Fruit fly (Drosophila melanogaster) whole organism, prepupa: ENCODE data around the gene CG3117.

Source experiments
- Blimp-1 ChIP-seq: fragments of 200-800 bp; sonication (Bioruptor generic); optimal IDR thresholded peaks from 3 replicates; lab custom pipeline; 2017; ENCODE audit warnings: missing biosample characterization, missing genetic modification characterization, mild to moderate bottlenecking, moderate library complexity, missing genetic modification reagents
- CG10631 ChIP-seq: fragments of 200-800 bp; sonication (Bioruptor generic); optimal IDR thresholded peaks from 2 replicates; lab custom pipeline; 2016; ENCODE audit warnings: missing biosample characterization, missing genetic modification characterization
- CG11294 ChIP-seq: fragments of 200-800 bp; sonication (Bioruptor generic); IDR thresholded peaks from 2 replicates; pipeline ENCODE4 v1.3.6; 2022; ENCODE audit warnings: missing biosample characterization, missing genetic modification characterization
- CG11762 ChIP-seq: fragments of 200-800 bp; sonication (Bioruptor generic); optimal IDR thresholded peaks from 3 replicates; lab custom pipeline; 2016; ENCODE audit warnings: missing biosample characterization, missing genetic modification characterization; ENCODE audit not compliant: insufficient read depth
- CG11902 ChIP-seq: fragments of 200-800 bp; sonication (Bioruptor generic); optimal IDR thresholded peaks from 3 replicates; lab custom pipeline; 2016; ENCODE audit warnings: missing biosample characterization, missing genetic modification characterization
- CG15336 ChIP-seq: fragments of 200-800 bp; sonication (Bioruptor generic); IDR thresholded peaks from 2 replicates; pipeline ENCODE4 v1.3.6; 2022; ENCODE audit warnings: missing biosample characterization, missing genetic modification characterization
- CG1621 ChIP-seq: fragments of 200-800 bp; sonication (Bioruptor generic); optimal IDR thresholded peaks from 3 replicates; lab custom pipeline; 2018; ENCODE audit warnings: missing biosample characterization, mild to moderate bottlenecking, missing genetic modification characterization
- CG16779 ChIP-seq: fragments of 200-800 bp; sonication (Bioruptor generic); optimal IDR thresholded peaks from 3 replicates; lab custom pipeline; 2017; ENCODE audit warnings: missing biosample characterization, mild to moderate bottlenecking, missing genetic modification characterization
- CG3032 ChIP-seq: fragments of 200-800 bp; optimal IDR thresholded peaks from 2 replicates; lab custom pipeline; 2019; ENCODE audit warnings: missing biosample characterization, mild to moderate bottlenecking, missing genetic modification characterization, moderate library complexity
- CG31627 ChIP-seq: fragments of 200-800 bp; sonication (Bioruptor generic); optimal IDR thresholded peaks from 3 replicates; lab custom pipeline; 2016; ENCODE audit warnings: missing biosample characterization, missing genetic modification characterization
- CG32006 ChIP-seq: fragments of 200-800 bp; sonication (Bioruptor generic); optimal IDR thresholded peaks from 3 replicates; lab custom pipeline; 2017; ENCODE audit warnings: missing biosample characterization, mild to moderate bottlenecking, missing genetic modification characterization
- CG34406 ChIP-seq: fragments of 200-800 bp; sonication (Bioruptor generic); optimal IDR thresholded peaks from 3 replicates; lab custom pipeline; 2016; ENCODE audit warnings: missing biosample characterization, missing genetic modification characterization
- CG3919 ChIP-seq: fragments of 200-800 bp; sonication (Bioruptor generic); optimal IDR thresholded peaks from 3 replicates; lab custom pipeline; 2016; ENCODE audit warnings: missing biosample characterization, missing genetic modification characterization
- CG6163 ChIP-seq: fragments of 200-800 bp; sonication (Bioruptor generic); IDR thresholded peaks from 3 replicates; pipeline ENCODE4 v1.3.6; 2022; ENCODE audit warnings: missing biosample characterization, missing genetic modification characterization
- CG6276 ChIP-seq: fragments of 200-800 bp; sonication (Bioruptor generic); optimal IDR thresholded peaks from 2 replicates; lab custom pipeline; 2017; ENCODE audit warnings: missing biosample characterization, mild to moderate bottlenecking, missing genetic modification characterization
- CG6792 ChIP-seq: fragments of 200-800 bp; sonication (Bioruptor generic); optimal IDR thresholded peaks from 3 replicates; lab custom pipeline; 2016; ENCODE audit warnings: missing biosample characterization, missing genetic modification characterization
- CG6808 ChIP-seq: fragments of 200-800 bp; sonication (Bioruptor generic); optimal IDR thresholded peaks from 3 replicates; lab custom pipeline; 2017; ENCODE audit warnings: missing biosample characterization, missing genetic modification characterization, mild to moderate bottlenecking, moderate library complexity, missing genetic modification reagents
- CG6854 ChIP-seq: fragments of 200-800 bp; sonication (Bioruptor generic); optimal IDR thresholded peaks from 2 replicates; lab custom pipeline; 2017; ENCODE audit warnings: missing biosample characterization, mild to moderate bottlenecking, missing genetic modification characterization
- CG7368 ChIP-seq: fragments of 200-800 bp; sonication (Bioruptor generic); optimal IDR thresholded peaks from 3 replicates; lab custom pipeline; 2016; ENCODE audit warnings: missing biosample characterization, missing genetic modification characterization
- CG8119 ChIP-seq: fragments of 200-800 bp; sonication (Bioruptor generic); IDR thresholded peaks from 3 replicates; pipeline ENCODE4 v1.3.6; 2022; ENCODE audit warnings: missing biosample characterization, missing genetic modification characterization
- CG8632 ChIP-seq: fragments of 200-800 bp; sonication (Bioruptor generic); optimal IDR thresholded peaks from 3 replicates; lab custom pipeline; 2016; ENCODE audit warnings: missing biosample characterization, missing genetic modification characterization
- CG9139 ChIP-seq: fragments of 200-800 bp; sonication (Bioruptor generic); optimal IDR thresholded peaks from 3 replicates; lab custom pipeline; 2017; ENCODE audit warnings: missing biosample characterization, mild to moderate bottlenecking, missing genetic modification characterization
- Eip75B ChIP-seq: fragments of 200-800 bp; sonication (Bioruptor generic); optimal IDR thresholded peaks from 3 replicates; lab custom pipeline; 2016; ENCODE audit warnings: missing biosample characterization, missing genetic modification characterization
- Eip93F ChIP-seq: fragments of 200-800 bp; sonication (Bioruptor generic); optimal IDR thresholded peaks from 2 replicates; lab custom pipeline; 2016; ENCODE audit warnings: missing biosample characterization, mild to moderate bottlenecking, missing genetic modification characterization
- Ets21C ChIP-seq: fragments of 200-800 bp; sonication (Bioruptor generic); optimal IDR thresholded peaks from 3 replicates; lab custom pipeline; 2016; ENCODE audit warnings: missing biosample characterization, missing genetic modification characterization
- Ets96B ChIP-seq: fragments of 200-800 bp; optimal IDR thresholded peaks from 2 replicates; lab custom pipeline; 2019; ENCODE audit warnings: missing biosample characterization, mild to moderate bottlenecking, missing genetic modification characterization, moderate library complexity
- Gug ChIP-seq: fragments of 200-800 bp; sonication (Bioruptor generic); IDR thresholded peaks from 2 replicates; pipeline ENCODE4 v1.3.6; 2022; ENCODE audit warnings: missing biosample characterization, missing genetic modification characterization
- Hr38 ChIP-seq: sonication (Bioruptor generic); optimal IDR thresholded peaks from 2 replicates; lab custom pipeline; 2016; ENCODE audit warnings: missing biosample characterization, missing genetic modification characterization
- Hr39 ChIP-seq: fragments of 200-800 bp; sonication (Bioruptor generic); optimal IDR thresholded peaks from 2 replicates; lab custom pipeline; 2016; ENCODE audit warnings: missing biosample characterization, missing genetic modification characterization
- Hr4 ChIP-seq: fragments of 200-800 bp; sonication (Bioruptor generic); optimal IDR thresholded peaks from 3 replicates; lab custom pipeline; 2016; ENCODE audit warnings: missing biosample characterization, missing genetic modification characterization
- Lpt ChIP-seq: fragments of 200-800 bp; sonication (Bioruptor generic); optimal IDR thresholded peaks from 3 replicates; lab custom pipeline; 2016; ENCODE audit warnings: missing biosample characterization, missing genetic modification characterization
- Met ChIP-seq: fragments of 200-800 bp; sonication (Bioruptor generic); optimal IDR thresholded peaks from 3 replicates; lab custom pipeline; 2016; ENCODE audit warnings: missing biosample characterization, missing genetic modification characterization
- Smox ChIP-seq: fragments of 200-800 bp; sonication (Bioruptor generic); optimal IDR thresholded peaks from 3 replicates; lab custom pipeline; 2016; ENCODE audit warnings: missing biosample characterization, missing genetic modification characterization
- Sox14 ChIP-seq: fragments of 200-800 bp; sonication (Bioruptor generic); optimal IDR thresholded peaks from 3 replicates; lab custom pipeline; 2016; ENCODE audit warnings: missing biosample characterization, missing genetic modification characterization
- Sox15 ChIP-seq: fragments of 200-800 bp; sonication (Bioruptor generic); optimal IDR thresholded peaks from 3 replicates; lab custom pipeline; 2016; ENCODE audit warnings: missing biosample characterization, missing genetic modification characterization
- achi ChIP-seq: fragments of 200-800 bp; sonication (Bioruptor generic); optimal IDR thresholded peaks from 3 replicates; lab custom pipeline; 2016; ENCODE audit warnings: missing biosample characterization, missing genetic modification characterization
- acj6 ChIP-seq: fragments of 200-800 bp; sonication (Bioruptor generic); optimal IDR thresholded peaks from 3 replicates; lab custom pipeline; 2016; ENCODE audit warnings: missing biosample characterization, missing genetic modification characterization
- cyc ChIP-seq: fragments of 200-800 bp; sonication (Bioruptor generic); optimal IDR thresholded peaks from 3 replicates; lab custom pipeline; 2016; ENCODE audit warnings: missing biosample characterization, missing genetic modification characterization
- eg ChIP-seq: fragments of 200-800 bp; sonication (Bioruptor generic); IDR thresholded peaks from 3 replicates; pipeline ENCODE4 v1.3.6; 2022; ENCODE audit warnings: missing biosample characterization, missing genetic modification characterization
- fd59A ChIP-seq: fragments of 200-800 bp; sonication (Bioruptor generic); optimal IDR thresholded peaks from 2 replicates; lab custom pipeline; 2017; ENCODE audit warnings: missing biosample characterization, mild to moderate bottlenecking, missing genetic modification characterization, missing genetic modification reagents
- lz ChIP-seq: fragments of 200-800 bp; sonication (Bioruptor generic); optimal IDR thresholded peaks from 3 replicates; lab custom pipeline; 2016; ENCODE audit warnings: missing biosample characterization, missing genetic modification characterization
- pdm3 ChIP-seq: fragments of 200-800 bp; sonication (Bioruptor generic); optimal IDR thresholded peaks from 3 replicates; lab custom pipeline; 2016; ENCODE audit warnings: missing biosample characterization, missing genetic modification characterization
- salr ChIP-seq, 2 experiments: fragments of 200-800 bp; sonication (Bioruptor generic); optimal IDR thresholded peaks; 3 replicates each; lab custom pipeline; 2016 to 2018; ENCODE audit warnings: missing biosample characterization in 2 of 2, missing genetic modification characterization in 2 of 2, mild to moderate bottlenecking in 1 of 2
- spab ChIP-seq: fragments of 200-800 bp; sonication (Bioruptor generic); optimal IDR thresholded peaks from 2 replicates; lab custom pipeline; 2017; ENCODE audit warnings: missing biosample characterization, mild to moderate bottlenecking, missing genetic modification characterization, missing genetic modification reagents
- ss ChIP-seq, 2 experiments: fragments of 200-800 bp; sonication (Bioruptor generic); optimal IDR thresholded peaks; 2 replicates in 1 of 2; 3 replicates in 1 of 2; lab custom pipeline; 2017 to 2018; ENCODE audit warnings: mild to moderate bottlenecking in 2 of 2, missing biosample characterization in 2 of 2, missing genetic modification characterization in 2 of 2, moderate library complexity in 1 of 2
- topi ChIP-seq: fragments of 200-800 bp; sonication (Bioruptor generic); optimal IDR thresholded peaks from 3 replicates; lab custom pipeline; 2016; ENCODE audit warnings: missing biosample characterization, missing genetic modification characterization

Gene CG3117

dm6 chr2L:2856960-2857584 is 10.1 kb upstream of the CG3117 start, which contains the start of gene CG2991 (continued):
- TF ChIP-seq Met (peak; percentile 1), CG11902 (GFP tag; lab: Kevin White, UChicago) (no peak), CG8119 (GFP tag; lab: Robert Waterston, UW) (no peak), CG1621 (no peak), CG6276 (no peak), CG8632 (GFP tag; lab: Kevin White, UChicago) (no peak), CG6163 (GFP tag; lab: Robert Waterston, UW) (0 out of 3 replicates have a peak, but pooled peaks have one; percentile 12), CG15336 (peak; percentile 12; the same call in 1 of the 2 replicates), Eip75B (GFP tag; lab: Kevin White, UChicago) (peak; percentile 15), CG6792 (GFP tag; lab: Kevin White, UChicago) (no peak), CG9139 (GFP tag; lab: Kevin White, UChicago) (no peak), pdm3 (no peak), spab (GFP tag; lab: Kevin White, UChicago) (no peak), Ets96B (peak; percentile 3), Eip93F (GFP tag; lab: Kevin White, UChicago) (peak; percentile 61), ss (GFP tag; optimal IDR thresholded peaks at IDR 0.05; lab: Kevin White, UChicago) (peak in 1 of 2 experiments; percentile 24), Sox15 (GFP tag; lab: Kevin White, UChicago) (no peak)

- TF ChIP-seq salr (GFP tag; optimal IDR thresholded peaks at IDR 0.05; lab: Kevin White, UChicago), result peak; percentile 38 to 79
- TF ChIP-seq Sox14 (GFP tag; lab: Kevin White, UChicago), result peak; percentile 60
- TF ChIP-seq Smox, result peak; percentile 65
- peak; percentile 84 for TF ChIP-seq cyc (GFP tag; lab: Kevin White, UChicago)
- TF ChIP-seq acj6, result peak; percentile 59
- TF ChIP-seq CG11762, result peak; percentile 45
- peak; percentile 68 to 77 for TF ChIP-seq ss (GFP tag; optimal IDR thresholded peaks at IDR 0.05; lab: Kevin White, UChicago)
- peak; percentile 48 for TF ChIP-seq CG16779 (tag; lab: Kevin White, UChicago)
- TF ChIP-seq CG7368, result peak; percentile 64
- TF ChIP-seq Blimp-1 (GFP tag; lab: Kevin White, UChicago), result peak; percentile 55
- TF ChIP-seq CG3919 (GFP tag; lab: Kevin White, UChicago), result peak; percentile 81
- peak; percentile 85 for TF ChIP-seq CG31627
- peak; percentile 62 for TF ChIP-seq CG6792 (GFP tag; lab: Kevin White, UChicago)
- TF ChIP-seq Hr4 (GFP tag; lab: Kevin White, UChicago), result peak; percentile 23
- peak; percentile 46 for TF ChIP-seq Lpt (GFP tag; lab: Kevin White, UChicago)
- TF ChIP-seq CG6276, result peak; percentile 4
- peak; percentile 38 for TF ChIP-seq spab (GFP tag; lab: Kevin White, UChicago)
- peak; percentile 83 for TF ChIP-seq eg (GFP tag; lab: Robert Waterston, UW)
- peak; percentile 50 for TF ChIP-seq fd59A (GFP tag; lab: Kevin White, UChicago)
- 0 out of 2 replicates have a peak, but pooled peaks have one; percentile 19 for TF ChIP-seq CG11294 (GFP tag; lab: Robert Waterston, UW)
- TF ChIP-seq Hr38 (GFP tag; lab: Kevin White, UChicago), result no peak
- peak; percentile 70 for TF ChIP-seq CG3032
- TF ChIP-seq CG6808 (GFP tag; lab: Kevin White, UChicago), result peak; percentile 56
- TF ChIP-seq Gug (GFP tag; lab: Robert Waterston, UW), result 0 out of 2 replicates have a peak, but pooled peaks have one; percentile 15
- peak; percentile 54 for TF ChIP-seq CG10631 (GFP tag; lab: Kevin White, UChicago)
- TF ChIP-seq achi (GFP tag; lab: Kevin White, UChicago), result peak; percentile 99
- TF ChIP-seq CG34406, result peak; percentile 56
- peak; percentile 78 for TF ChIP-seq lz (GFP tag; lab: Kevin White, UChicago)
- TF ChIP-seq Hr39 (GFP tag; lab: Kevin White, UChicago), result peak; percentile 86
- peak; percentile 60 for TF ChIP-seq Sox15 (GFP tag; lab: Kevin White, UChicago)
- peak; percentile 72 for TF ChIP-seq CG6854 (GFP tag; lab: Kevin White, UChicago)
- peak; percentile 46 for TF ChIP-seq CG32006 (GFP tag; lab: Kevin White, UChicago)
- TF ChIP-seq Met, result peak; percentile 71
- TF ChIP-seq CG6163 (GFP tag; lab: Robert Waterston, UW), result peak; percentile 89
- peak; percentile 71 for TF ChIP-seq topi
- peak; percentile 53 for TF ChIP-seq Eip75B (GFP tag; lab: Kevin White, UChicago)
- no peak for TF ChIP-seq CG15336
- TF ChIP-seq Ets21C (GFP tag; lab: Kevin White, UChicago), result peak; percentile 11
Measured at dm6 chr2L:2855773-2856615, 9.0 kb upstream of the CG3117 start, which contains the start of the genes CG3104 and RpS21. TSS of gene CG3104 (minus strand) at chr2L:2855778. TSS of gene RpS21 (plus strand) at chr2L:2856070.
